Fruit fly (Drosophila melanogaster) whole organism, embryonic: ENCODE measurements around the gene Mgat4a.

ENCODE experiments used
- Asciz ChIP-seq: fragments of 200-800 bp; sonication (Bioruptor generic); optimal IDR thresholded peaks from 2 replicates; lab custom pipeline; 2017; ENCODE audit warnings: missing biosample characterization, mild to moderate bottlenecking, missing genetic modification characterization, missing genetic modification reagents
- CG10959 ChIP-seq: fragments of 200-800 bp; sonication (Bioruptor generic); IDR thresholded peaks from 2 replicates; pipeline ENCODE4 v1.3.6; 2022; ENCODE audit warnings: missing biosample characterization, missing genetic modification characterization
- CG1233 ChIP-seq: fragments of 200-800 bp; sonication (Bioruptor generic); optimal IDR thresholded peaks from 4 replicates; lab custom pipeline; 2018; ENCODE audit warnings: missing biosample characterization, mild to moderate bottlenecking, missing genetic modification characterization
- CG12391 ChIP-seq: fragments of 200-800 bp; sonication (Bioruptor generic); optimal IDR thresholded peaks from 3 replicates; lab custom pipeline; 2018; ENCODE audit warnings: missing biosample characterization, mild to moderate bottlenecking, missing genetic modification characterization, moderate library complexity
- CG14965 ChIP-seq: fragments of 200-800 bp; sonication (Bioruptor generic); optimal IDR thresholded peaks from 2 replicates; lab custom pipeline; 2016; ENCODE audit warnings: missing biosample characterization, missing genetic modification characterization, borderline replicate concordance
- CG15514 ChIP-seq: fragments of 200-800 bp; sonication (Bioruptor generic); optimal IDR thresholded peaks from 3 replicates; lab custom pipeline; 2017; ENCODE audit warnings: missing biosample characterization, missing genetic modification characterization, mild to moderate bottlenecking, moderate library complexity, missing genetic modification reagents
- CG1603 ChIP-seq: fragments of 200-800 bp; sonication (Bioruptor generic); optimal IDR thresholded peaks from 2 replicates; lab custom pipeline; 2019; ENCODE audit warnings: missing biosample characterization, mild to moderate bottlenecking, missing genetic modification characterization, moderate library complexity
- CG17328 ChIP-seq: fragments of 200-800 bp; sonication (Bioruptor generic); IDR thresholded peaks from 2 replicates; pipeline ENCODE4 v1.3.6; 2022; ENCODE audit warnings: missing biosample characterization, missing genetic modification characterization
- CG17612 ChIP-seq: fragments of 200-800 bp; sonication (Bioruptor generic); IDR thresholded peaks from 2 replicates; pipeline ENCODE4 v1.3.6; 2022; ENCODE audit warnings: missing biosample characterization, missing genetic modification characterization
- CG17912 ChIP-seq: fragments of 200-800 bp; sonication (Bioruptor generic); optimal IDR thresholded peaks from 2 replicates; lab custom pipeline; 2018; ENCODE audit warnings: missing biosample characterization, mild to moderate bottlenecking, missing genetic modification characterization
- CG18476 ChIP-seq: fragments of 200-800 bp; sonication (Bioruptor generic); optimal IDR thresholded peaks from 2 replicates; lab custom pipeline; 2016; ENCODE audit warnings: missing biosample characterization, mild to moderate bottlenecking, missing genetic modification characterization
- CG30403 ChIP-seq: fragments of 200-800 bp; sonication (Bioruptor generic); optimal IDR thresholded peaks from 3 replicates; lab custom pipeline; 2016; ENCODE audit warnings: missing biosample characterization, missing genetic modification characterization
- CG32767 ChIP-seq: fragments of 200-800 bp; sonication (Bioruptor generic); IDR thresholded peaks from 2 replicates; pipeline ENCODE4 v1.3.6; 2022; ENCODE audit warnings: missing biosample characterization, missing genetic modification characterization
- CG4282 ChIP-seq: fragments of 200-800 bp; sonication (Bioruptor generic); optimal IDR thresholded peaks from 2 replicates; lab custom pipeline; 2016; ENCODE audit warnings: missing biosample characterization, missing genetic modification characterization
- CG6254 ChIP-seq: fragments of 200-800 bp; sonication (Bioruptor generic); optimal IDR thresholded peaks from 3 replicates; lab custom pipeline; 2017; ENCODE audit warnings: mild to moderate bottlenecking, missing biosample characterization, missing genetic modification reagents, missing genetic modification characterization
- CG8089 ChIP-seq: fragments of 200-800 bp; sonication (Bioruptor generic); optimal IDR thresholded peaks from 3 replicates; lab custom pipeline; 2016; ENCODE audit warnings: missing biosample characterization, missing genetic modification characterization
- CHES-1-like ChIP-seq: fragments of 200-800 bp; sonication (Bioruptor generic); optimal IDR thresholded peaks from 2 replicates; lab custom pipeline; 2016; ENCODE audit warnings: missing biosample characterization, missing genetic modification characterization
- Doc2 ChIP-seq: fragments of 200-800 bp; sonication (Bioruptor generic); IDR thresholded peaks from 2 replicates; pipeline ENCODE4 v1.3.6; 2022; ENCODE audit warnings: missing biosample characterization, missing genetic modification characterization
- Fer3 ChIP-seq: fragments of 200-800 bp; sonication (Bioruptor generic); optimal IDR thresholded peaks from 2 replicates; lab custom pipeline; 2018; ENCODE audit warnings: missing biosample characterization, mild to moderate bottlenecking, missing genetic modification characterization, moderate library complexity
- HHEX ChIP-seq: fragments of 200-800 bp; sonication (Bioruptor generic); optimal IDR thresholded peaks from 3 replicates; lab custom pipeline; 2017; ENCODE audit warnings: missing biosample characterization, mild to moderate bottlenecking, missing genetic modification characterization, missing genetic modification reagents
- Hey ChIP-seq: fragments of 200-800 bp; sonication (Bioruptor generic); optimal IDR thresholded peaks from 3 replicates; lab custom pipeline; 2018; ENCODE audit warnings: missing biosample characterization, mild to moderate bottlenecking, missing genetic modification characterization
- HmgD ChIP-seq: fragments of 200-800 bp; sonication (Bioruptor generic); optimal IDR thresholded peaks from 3 replicates; lab custom pipeline; 2016; ENCODE audit warnings: missing biosample characterization, missing genetic modification characterization
- Hr78 ChIP-seq, 2 experiments: fragments of 200-800 bp in 1 of 2; fragments of >200 bp in 1 of 2; sonication (Bioruptor generic) in 1 of 2; optimal IDR thresholded peaks; 2 replicates each; lab custom pipeline; 2017 to 2019; ENCODE audit warnings: missing biosample characterization in 2 of 2, missing genetic modification characterization in 2 of 2, mild to moderate bottlenecking in 1 of 2, moderate library complexity in 1 of 2
- Hsf ChIP-seq: fragments of 200-800 bp; sonication (Bioruptor generic); optimal IDR thresholded peaks from 3 replicates; lab custom pipeline; 2016; ENCODE audit warnings: missing biosample characterization, missing genetic modification characterization
- Lim3 ChIP-seq: fragments of 200-800 bp; sonication (Bioruptor generic); IDR thresholded peaks from 2 replicates; pipeline ENCODE4 v1.3.6; 2022; ENCODE audit warnings: missing biosample characterization, missing genetic modification characterization
- NFAT ChIP-seq: fragments of 200-800 bp; sonication (Bioruptor generic); IDR thresholded peaks from 2 replicates; pipeline ENCODE4 v1.3.6; 2022; ENCODE audit warnings: missing biosample characterization, missing genetic modification characterization
- Nf-YB ChIP-seq: fragments of 200-800 bp; sonication (Bioruptor generic); optimal IDR thresholded peaks from 3 replicates; lab custom pipeline; 2019; ENCODE audit warnings: missing biosample characterization, mild to moderate bottlenecking, missing genetic modification characterization, moderate library complexity
- PHDP ChIP-seq: fragments of 200-800 bp; sonication (Bioruptor generic); optimal IDR thresholded peaks from 3 replicates; lab custom pipeline; 2018; ENCODE audit warnings: missing biosample characterization, mild to moderate bottlenecking, missing genetic modification characterization, moderate library complexity
- Pdp1 ChIP-seq, 2 experiments: fragments of 200-800 bp; sonication (Bioruptor generic); optimal IDR thresholded peaks; 3 replicates each; lab custom pipeline; 2016; ENCODE audit warnings: missing biosample characterization in 2 of 2, missing genetic modification characterization in 2 of 2, mild to moderate bottlenecking in 1 of 2, moderate library complexity in 1 of 2
- Sin3A ChIP-seq: fragments of >200 bp; optimal IDR thresholded peaks from 2 replicates; lab custom pipeline; 2018
- Sox100B ChIP-seq: fragments of 200-800 bp; sonication (Bioruptor generic); optimal IDR thresholded peaks from 3 replicates; lab custom pipeline; 2018; ENCODE audit warnings: missing biosample characterization, mild to moderate bottlenecking, missing genetic modification characterization
- az2 ChIP-seq: fragments of 200-800 bp; sonication (Bioruptor generic); optimal IDR thresholded peaks from 3 replicates; lab custom pipeline; 2016; ENCODE audit warnings: missing biosample characterization, missing genetic modification characterization
- caup ChIP-seq: fragments of 200-800 bp; sonication (Bioruptor generic); optimal IDR thresholded peaks from 3 replicates; lab custom pipeline; 2017; ENCODE audit warnings: missing biosample characterization, mild to moderate bottlenecking, missing genetic modification characterization, moderate library complexity; ENCODE audit not compliant: severe bottlenecking
- dysf ChIP-seq: fragments of 200-800 bp; sonication (Bioruptor generic); IDR thresholded peaks from 3 replicates; pipeline ENCODE4 v1.3.6; 2022; ENCODE audit warnings: missing biosample characterization, missing genetic modification characterization
- fd102C ChIP-seq: fragments of 200-800 bp; sonication (Bioruptor generic); optimal IDR thresholded peaks from 2 replicates; lab custom pipeline; 2018; ENCODE audit warnings: missing biosample characterization, mild to moderate bottlenecking, missing genetic modification characterization, moderate library complexity
- fd64A ChIP-seq: fragments of 200-800 bp; sonication (Bioruptor generic); optimal IDR thresholded peaks from 3 replicates; lab custom pipeline; 2018; ENCODE audit warnings: missing biosample characterization, mild to moderate bottlenecking, missing genetic modification characterization
- grau ChIP-seq: fragments of 200-800 bp; optimal IDR thresholded peaks from 3 replicates; lab custom pipeline; 2019; ENCODE audit warnings: missing biosample characterization, mild to moderate bottlenecking, missing genetic modification characterization, moderate library complexity
- her ChIP-seq: fragments of 200-800 bp; sonication (Bioruptor generic); optimal IDR thresholded peaks from 2 replicates; lab custom pipeline; 2016; ENCODE audit warnings: missing biosample characterization, missing genetic modification characterization
- hkb ChIP-seq, 2 experiments: fragments of 200-800 bp in 1 of 2; fragments of >200 bp in 1 of 2; sonication (Bioruptor generic) in 1 of 2; IDR thresholded peaks in 1 of 2; optimal IDR thresholded peaks in 1 of 2; 2 replicates each; pipeline versions ENCODE4 v1.3.6 to Lab custom; 2017 to 2022; ENCODE audit warnings: missing biosample characterization in 1 of 2, missing genetic modification characterization in 1 of 2
- klu ChIP-seq: fragments of 200-800 bp; sonication (Bioruptor generic); IDR thresholded peaks from 2 replicates; pipeline ENCODE4 v1.3.6; 2022; ENCODE audit warnings: missing biosample characterization, missing genetic modification characterization
- mld ChIP-seq: fragments of 200-800 bp; sonication (Bioruptor generic); IDR thresholded peaks from 3 replicates; pipeline ENCODE4 v1.3.6; 2022; ENCODE audit warnings: missing biosample characterization, missing genetic modification characterization; ENCODE audit not compliant: partially characterized antibody
- nau ChIP-seq: fragments of 200-800 bp; sonication (Bioruptor generic); optimal IDR thresholded peaks from 3 replicates; lab custom pipeline; 2017; ENCODE audit warnings: missing biosample characterization, mild to moderate bottlenecking, missing genetic modification characterization, missing genetic modification reagents
- otp ChIP-seq: fragments of 200-800 bp; sonication (Bioruptor generic); IDR thresholded peaks from 3 replicates; pipeline ENCODE4, ENCODE4 v1.3.6; 2022; ENCODE audit warnings: missing biosample characterization, missing genetic modification characterization
- pum ChIP-seq: fragments of 200-800 bp; sonication (Bioruptor generic); optimal IDR thresholded peaks from 2 replicates; lab custom pipeline; 2016; ENCODE audit warnings: missing biosample characterization, missing genetic modification characterization
- row ChIP-seq: fragments of 200-800 bp; sonication (Bioruptor generic); IDR thresholded peaks from 3 replicates; pipeline ENCODE4 v1.3.6; 2022; ENCODE audit warnings: missing biosample characterization, missing genetic modification characterization
- sima ChIP-seq: fragments of 200-800 bp; sonication (Bioruptor generic); optimal IDR thresholded peaks from 2 replicates; lab custom pipeline; 2016; ENCODE audit warnings: missing biosample characterization, missing genetic modification characterization
- slp2 ChIP-seq: fragments of 200-800 bp; sonication (Bioruptor generic); optimal IDR thresholded peaks from 2 replicates; lab custom pipeline; 2016; ENCODE audit warnings: missing biosample characterization, missing genetic modification characterization
- tap ChIP-seq: fragments of 200-800 bp; optimal IDR thresholded peaks from 3 replicates; lab custom pipeline; 2019; ENCODE audit warnings: missing biosample characterization, mild to moderate bottlenecking, missing genetic modification characterization, moderate library complexity
- tgo ChIP-seq: fragments of 200-800 bp; sonication (Bioruptor generic); IDR thresholded peaks from 3 replicates; pipeline ENCODE4 v1.3.6; 2022; ENCODE audit warnings: missing biosample characterization, missing genetic modification characterization
- zf30C ChIP-seq: fragments of 200-800 bp; sonication (Bioruptor generic); optimal IDR thresholded peaks from 3 replicates; lab custom pipeline; 2018; ENCODE audit warnings: missing biosample characterization, mild to moderate bottlenecking, missing genetic modification characterization

Mgat4a gene

DNA sequence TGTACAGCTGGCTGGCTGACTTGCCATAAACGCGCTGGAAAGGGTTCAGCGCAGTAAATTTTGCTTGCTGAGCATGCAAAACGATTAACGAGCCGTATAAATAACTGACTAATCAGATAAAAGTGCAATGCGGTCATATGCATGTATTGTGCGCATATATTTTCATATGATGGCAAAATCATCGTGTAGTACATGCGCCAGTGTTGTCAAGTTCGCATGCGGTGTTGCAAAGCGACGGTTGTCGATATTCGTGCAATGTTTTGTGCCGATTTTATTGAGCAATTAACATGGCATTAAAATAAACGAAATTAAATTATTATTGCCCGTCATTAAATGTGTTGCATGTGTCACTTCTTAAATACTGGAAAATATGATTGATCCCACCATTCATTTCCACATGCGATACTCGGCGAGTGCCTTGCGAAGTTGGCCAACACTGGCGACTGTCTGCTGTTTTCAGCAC, 28.3 kb downstream of the Mgat4a start (continued):
- TF ChIP-seq tap (no peak), Hsf (GFP tag; lab: Kevin White, UChicago) (peak; percentile 90), CG10959 (GFP tag; lab: Robert Waterston, UW) (peak; percentile 57; the same call in 1 of the 2 replicates), CG1603 (tag; lab: Kevin White, UChicago) (no peak), NFAT (GFP tag; lab: Robert Waterston, UW) (peak; percentile 78; the same call in 1 of the 2 replicates), Lim3 (no peak), Sox100B (no peak), Asciz (GFP tag; lab: Kevin White, UChicago) (no peak), CG1233 (GFP tag; lab: Kevin White, UChicago) (peak; percentile 50), CG17612 (GFP tag; lab: Robert Waterston, UW) (peak; percentile 49; the same call in 1 of the 2 replicates), Nf-YB (no peak), tgo (peak; percentile 78), Sin3A (lab: Kevin White, UChicago) (peak; percentile 86), zf30C (GFP tag; lab: Kevin White, UChicago) (no peak), CG17912 (peak; percentile 62), caup (GFP tag; lab: Kevin White, UChicago) (no peak), mld (GFP tag; lab: Robert Waterston, UW) (peak; percentile 74; the same call in 2 of the 3 replicates), CG32767 (peak; percentile 74), Pdp1 (GFP tag; optimal IDR thresholded peaks at IDR 0.05; lab: Kevin White, UChicago) (peak; percentile 63 to 89), Hr78 (GFP tag; optimal IDR thresholded peaks at IDR 0.05; lab: Kevin White, UChicago) (no peak), nau (GFP tag; lab: Kevin White, UChicago) (no peak), Doc2 (GFP tag; lab: Robert Waterston, UW) (no peak), pum (peak; percentile 88), fd102C (GFP tag; lab: Kevin White, UChicago) (peak; percentile 18), slp2 (GFP tag; lab: Kevin White, UChicago) (peak; percentile 75), her (GFP tag; lab: Kevin White, UChicago) (peak; percentile 81), CHES-1-like (peak; percentile 82), CG12391 (tag; lab: Kevin White, UChicago) (peak; percentile 71), fd64A (peak; percentile 0), HmgD (GFP tag; lab: Kevin White, UChicago) (peak; percentile 88), CG6254 (no peak), row (peak; percentile 72), az2 (GFP tag; lab: Kevin White, UChicago) (peak; percentile 74), CG15514 (GFP tag; lab: Kevin White, UChicago) (peak; percentile 75), CG14965 (GFP tag; lab: Kevin White, UChicago) (no peak), CG4282 (GFP tag; lab: Kevin White, UChicago) (peak; percentile 78), PHDP (tag; lab: Kevin White, UChicago) (peak; percentile 70), CG30403 (GFP tag; lab: Kevin White, UChicago) (peak; percentile 83), sima (GFP tag; lab: Kevin White, UChicago) (peak; percentile 53), CG17328 (GFP tag; lab: Robert Waterston, UW) (peak; percentile 58), HHEX (GFP tag; lab: Kevin White, UChicago) (peak; percentile 77), Fer3 (tag; lab: Kevin White, UChicago) (peak; percentile 74), dysf (GFP tag; lab: Robert Waterston, UW) (peak; percentile 77), hkb (optimal IDR thresholded peaks at IDR 0.05; lab: Kevin White, UChicago) (peak; percentile 47), hkb (GFP tag; IDR thresholded peaks at IDR 0.05; lab: Robert Waterston, UW) (peak; percentile 69), CG18476 (GFP tag; lab: Kevin White, UChicago) (peak; percentile 81), Hey (tag; lab: Kevin White, UChicago) (no peak), klu (GFP tag; lab: Robert Waterston, UW) (peak; percentile 82), CG8089 (peak; percentile 64), grau (tag; lab: Kevin White, UChicago) (peak; percentile 67), otp (GFP tag; lab: Robert Waterston, UW) (peak; percentile 64; the same call in 1 of the 3 replicates)
